Worm (Caenorhabditis elegans) whole organism, young adult: Measurements from ENCODE around the gene ZK1010.4.
A peak's percentile ranks its signal among the peaks of the same experiment; 100 is the strongest.

ENCODE experiments used
- B0035.1 ChIP-seq: sonication (generic microtip); optimal IDR thresholded peaks from 2 replicates; lab custom pipeline; 2016; ENCODE audit warnings: missing genetic modification characterization, mild to moderate bottlenecking, missing compliant biosample characterization, missing genotype, missing genetic modification reagents
- F10E7.11 ChIP-seq: sonication (generic microtip); optimal IDR thresholded peaks from 2 replicates; lab custom pipeline; 2017; ENCODE audit warnings: mild to moderate bottlenecking, missing genetic modification characterization, moderate library complexity, missing compliant biosample characterization
- F33H1.4 ChIP-seq: fragments of 200-800 bp; sonication (Bioruptor generic); IDR thresholded peaks from 2 replicates; pipeline ENCODE4 v1.3.6; 2022; ENCODE audit warnings: missing genetic modification reagents, missing genetic modification characterization, missing compliant biosample characterization
- F39B2.1 ChIP-seq: fragments of 200-800 bp; sonication (Bioruptor generic); IDR thresholded peaks from 2 replicates; pipeline ENCODE4 v1.3.6; 2022; ENCODE audit warnings: missing genetic modification reagents, missing genetic modification characterization, missing compliant biosample characterization
- F49E8.2 ChIP-seq: sonication (generic microtip); optimal IDR thresholded peaks from 3 replicates; lab custom pipeline; 2017; ENCODE audit warnings: missing genetic modification characterization, mild to moderate bottlenecking, missing compliant biosample characterization, antibody characterized with exemption, moderate library complexity; ENCODE audit not compliant: insufficient read depth
- Y53G8AR.9 ChIP-seq: fragments of 200-800 bp; sonication (Bioruptor generic); conservative IDR thresholded peaks from 2 replicates; pipeline ENCODE4 v1.3.6; 2022; ENCODE audit warnings: missing genetic modification reagents, missing genetic modification characterization, missing compliant biosample characterization
- Y56A3A.18 ChIP-seq: fragments of 200-800 bp; sonication (Bioruptor generic); IDR thresholded peaks from 2 replicates; pipeline ENCODE4 v1.3.6; 2022; ENCODE audit warnings: missing genetic modification reagents, missing genetic modification characterization, missing compliant biosample characterization
- Y79H2A.3 ChIP-seq: fragments of 200-800 bp; sonication (Bioruptor generic); conservative IDR thresholded peaks from 2 replicates; pipeline ENCODE4 v1.3.6; 2022; ENCODE audit warnings: missing genetic modification reagents, missing genetic modification characterization, missing compliant biosample characterization
- ama-1 ChIP-seq, 3 experiments: fragments of 150-350 bp in 1 of 3; sonication (generic microtip) in 2 of 3; optimal IDR thresholded peaks; 2 replicates each; lab custom pipeline; 2014 to 2018; ENCODE audit warnings: missing biosample characterization in 2 of 3, missing genetic modification characterization in 2 of 3, missing genetic modification reagents in 2 of 3
- athp-1 ChIP-seq: sonication (generic microtip); optimal IDR thresholded peaks from 2 replicates; lab custom pipeline; 2017; ENCODE audit warnings: mild to moderate bottlenecking, missing genetic modification characterization, missing compliant biosample characterization
- attf-5 ChIP-seq: fragments of 200-800 bp; sonication (Bioruptor generic); optimal IDR thresholded peaks from 2 replicates; lab custom pipeline; 2018; ENCODE audit warnings: mild to moderate bottlenecking, missing genetic modification characterization, missing compliant biosample characterization
- ccch-3 ChIP-seq: fragments of 200-800 bp; sonication (Bioruptor generic); optimal IDR thresholded peaks from 2 replicates; lab custom pipeline; 2018; ENCODE audit warnings: mild to moderate bottlenecking, missing genetic modification characterization, missing compliant biosample characterization
- ceh-40 ChIP-seq: fragments of 200-800 bp; sonication (Bioruptor generic); IDR thresholded peaks from 2 replicates; pipeline ENCODE4 v1.3.6; 2022; ENCODE audit warnings: missing genetic modification characterization, missing compliant biosample characterization
- chd-7 ChIP-seq: sonication (generic microtip); optimal IDR thresholded peaks from 2 replicates; lab custom pipeline; 2016; ENCODE audit warnings: mild to moderate bottlenecking, missing genetic modification characterization, moderate library complexity, missing compliant biosample characterization
- die-1 ChIP-seq: sonication (generic microtip); optimal IDR thresholded peaks from 2 replicates; lab custom pipeline; 2016; ENCODE audit warnings: missing genotype, mild to moderate bottlenecking, missing genetic modification characterization, missing compliant biosample characterization
- fkh-3 ChIP-seq: sonication (generic microtip); optimal IDR thresholded peaks from 2 replicates; lab custom pipeline; 2016; ENCODE audit warnings: mild to moderate bottlenecking, missing genetic modification characterization, missing compliant biosample characterization
- hlh-12 ChIP-seq: sonication (generic microtip); optimal IDR thresholded peaks from 2 replicates; lab custom pipeline; 2016; ENCODE audit warnings: missing genetic modification characterization, missing compliant biosample characterization
- hlh-26 ChIP-seq: fragments of 200-800 bp; sonication (Bioruptor generic); conservative IDR thresholded peaks from 2 replicates; pipeline ENCODE4 v1.3.6; 2022; ENCODE audit warnings: missing genetic modification reagents, missing genetic modification characterization, missing compliant biosample characterization
- hmg-1.2 ChIP-seq: fragments of 200-800 bp; sonication (Bioruptor generic); IDR thresholded peaks from 2 replicates; pipeline ENCODE4 v1.3.6; 2022; ENCODE audit warnings: missing genetic modification reagents, missing genetic modification characterization, missing compliant biosample characterization
- hrde-1 ChIP-seq: sonication (generic microtip); optimal IDR thresholded peaks from 2 replicates; lab custom pipeline; 2016; ENCODE audit warnings: missing genetic modification characterization, mild to moderate bottlenecking, missing compliant biosample characterization, moderate library complexity, missing genotype, missing genetic modification reagents, borderline replicate concordance
- let-526 ChIP-seq: fragments of 200-800 bp; sonication (Bioruptor generic); IDR thresholded peaks from 2 replicates; pipeline ENCODE4 v1.3.6; 2022; ENCODE audit warnings: missing genetic modification reagents, missing genetic modification characterization, missing compliant biosample characterization
- lin-26 ChIP-seq: fragments of 200-800 bp; sonication (Bioruptor generic); IDR thresholded peaks from 2 replicates; pipeline ENCODE4 v1.3.6; 2022; ENCODE audit warnings: missing genetic modification reagents, missing genetic modification characterization, missing compliant biosample characterization
- lin-35 ChIP-seq, 3 experiments: fragments of 150-350 bp in 2 of 3; sonication (generic microtip) in 1 of 3; optimal IDR thresholded peaks; 2 replicates each; lab custom pipeline; 2014 to 2018; ENCODE audit warnings: missing biosample characterization in 3 of 3, missing genetic modification characterization in 3 of 3, missing genetic modification reagents in 3 of 3
- lin-40 ChIP-seq: sonication (generic microtip); optimal IDR thresholded peaks from 2 replicates; lab custom pipeline; 2016; ENCODE audit warnings: missing genetic modification characterization, mild to moderate bottlenecking, missing compliant biosample characterization, missing genotype, missing genetic modification reagents
- lsl-1 ChIP-seq: fragments of 200-800 bp; sonication (Bioruptor generic); optimal IDR thresholded peaks from 2 replicates; lab custom pipeline; 2018; ENCODE audit warnings: mild to moderate bottlenecking, missing genetic modification characterization, moderate library complexity, missing compliant biosample characterization
- lsy-27 ChIP-seq: sonication (generic microtip); optimal IDR thresholded peaks from 2 replicates; lab custom pipeline; 2017; ENCODE audit warnings: missing genetic modification characterization, mild to moderate bottlenecking, missing compliant biosample characterization, antibody characterized with exemption, missing genotype, borderline replicate concordance; ENCODE audit not compliant: insufficient read depth
- madf-10 ChIP-seq: sonication (generic microtip); optimal IDR thresholded peaks from 2 replicates; lab custom pipeline; 2016; ENCODE audit warnings: mild to moderate bottlenecking, missing genetic modification characterization, missing compliant biosample characterization
- madf-3 ChIP-seq: fragments of 200-800 bp; sonication (Bioruptor generic); IDR thresholded peaks from 2 replicates; pipeline ENCODE4 v1.3.6; 2022; ENCODE audit warnings: missing genetic modification reagents, missing genetic modification characterization, missing compliant biosample characterization
- mcd-1 ChIP-seq: fragments of 200-800 bp; sonication (Bioruptor generic); IDR thresholded peaks from 2 replicates; pipeline ENCODE4 v1.3.6; 2022; ENCODE audit warnings: missing genetic modification reagents, missing genetic modification characterization, missing compliant biosample characterization
- mel-28 ChIP-seq: sonication (generic microtip); optimal IDR thresholded peaks from 2 replicates; lab custom pipeline; 2016; ENCODE audit warnings: borderline replicate concordance, mild to moderate bottlenecking, missing genetic modification characterization, missing compliant biosample characterization
- nfya-1 ChIP-seq: sonication (generic microtip); optimal IDR thresholded peaks from 2 replicates; lab custom pipeline; 2017; ENCODE audit warnings: antibody characterized with exemption, missing compliant biosample characterization, missing genetic modification characterization, borderline replicate concordance; ENCODE audit not compliant: insufficient read depth
- nhr-120 ChIP-seq: fragments of 200-800 bp; sonication (Bioruptor generic); IDR thresholded peaks from 2 replicates; pipeline ENCODE4 v1.3.6; 2022; ENCODE audit warnings: missing genetic modification characterization, missing compliant biosample characterization
- nhr-179 ChIP-seq: sonication (generic microtip); optimal IDR thresholded peaks from 2 replicates; lab custom pipeline; 2016; ENCODE audit warnings: mild to moderate bottlenecking, missing genetic modification characterization, missing compliant biosample characterization
- pbrm-1 ChIP-seq: fragments of 200-800 bp; sonication (Bioruptor generic); IDR thresholded peaks from 2 replicates; pipeline ENCODE4 v1.3.6; 2022; ENCODE audit warnings: missing genetic modification reagents, missing genetic modification characterization, missing compliant biosample characterization
- repo-1 ChIP-seq: sonication (generic microtip); optimal IDR thresholded peaks from 2 replicates; lab custom pipeline; 2017; ENCODE audit warnings: mild to moderate bottlenecking, missing genetic modification characterization, missing compliant biosample characterization
- rpc-1 ChIP-seq, 2 experiments: fragments of 150-350 bp in 1 of 2; sonication (generic microtip) in 1 of 2; optimal IDR thresholded peaks; 2 replicates each; lab custom pipeline; 2014 to 2018; ENCODE audit warnings: missing biosample characterization in 1 of 2, missing genetic modification characterization in 1 of 2, missing genetic modification reagents in 1 of 2, missing genotype in 1 of 2
- sdz-38 ChIP-seq: sonication (generic microtip); optimal IDR thresholded peaks from 2 replicates; lab custom pipeline; 2016; ENCODE audit warnings: missing genotype, missing genetic modification characterization, missing compliant biosample characterization
- snpc-4 ChIP-seq, 5 experiments: fragments of 150-350 bp in 1 of 5; sonication (generic microtip) in 4 of 5; optimal IDR thresholded peaks; 2 replicates each; lab custom pipeline; 2014 to 2018; ENCODE audit warnings: missing genetic modification characterization in 5 of 5, missing biosample characterization in 3 of 5, antibody characterized with exemption in 2 of 5, mild to moderate bottlenecking in 2 of 5, missing compliant biosample characterization in 2 of 5, missing genotype in 2 of 5, moderate library complexity in 2 of 5, missing genetic modification reagents in 1 of 5
- somi-1 ChIP-seq: fragments of 200-800 bp; sonication (Bioruptor generic); optimal IDR thresholded peaks from 2 replicates; lab custom pipeline; 2018; ENCODE audit warnings: mild to moderate bottlenecking, missing genetic modification characterization, missing compliant biosample characterization
- sptf-2 ChIP-seq: fragments of 200-800 bp; sonication (Bioruptor generic); optimal IDR thresholded peaks from 2 replicates; lab custom pipeline; 2018; ENCODE audit warnings: mild to moderate bottlenecking, missing genetic modification characterization, missing compliant biosample characterization
- xnd-1 ChIP-seq: sonication (generic microtip); optimal IDR thresholded peaks from 2 replicates; lab custom pipeline; 2016; ENCODE audit warnings: missing genotype, missing genetic modification reagents, missing genetic modification characterization, missing compliant biosample characterization
- zfh-2 ChIP-seq: fragments of 200-800 bp; sonication (Bioruptor generic); conservative IDR thresholded peaks from 2 replicates; pipeline ENCODE4 v1.3.6; 2022; ENCODE audit warnings: missing genetic modification reagents, missing genetic modification characterization, missing compliant biosample characterization
- ztf-18 ChIP-seq: sonication (generic microtip); optimal IDR thresholded peaks from 2 replicates; lab custom pipeline; 2016; ENCODE audit warnings: missing genotype, mild to moderate bottlenecking, missing genetic modification characterization, missing compliant biosample characterization
- ztf-22 ChIP-seq: fragments of 200-800 bp; sonication (Bioruptor generic); optimal IDR thresholded peaks from 2 replicates; lab custom pipeline; 2018; ENCODE audit warnings: mild to moderate bottlenecking, missing genetic modification characterization, moderate library complexity, missing compliant biosample characterization
- ztf-26 ChIP-seq: sonication (generic microtip); optimal IDR thresholded peaks from 2 replicates; lab custom pipeline; 2017; ENCODE audit warnings: missing genetic modification characterization, missing compliant biosample characterization

ZK1010.4 gene

ce11 chrIII:13015754-13016317 is 35.0 kb downstream of the ZK1010.4 start (continued):
- TF ChIP-seq Y53G8AR.9 (GFP tag; lab: Robert Waterston, UW) (0 out of 2 replicates have a peak, but pooled peaks have one; percentile 28), pbrm-1 (GFP tag; lab: Robert Waterston, UW) (peak; percentile 56; the same call in 1 of the 2 replicates), somi-1 (GFP tag; lab: Kevin White, UChicago) (peak; percentile 13), mel-28 (tag; lab: Kevin White, UChicago) (no peak), lin-26 (GFP tag; lab: Robert Waterston, UW) (peak; percentile 93), F33H1.4 (GFP tag; lab: Robert Waterston, UW) (peak; percentile 42; the same call in 1 of the 2 replicates), F49E8.2 (tag; lab: Kevin White, UChicago) (no peak), nhr-120 (no peak), snpc-4 (GFP tag; optimal IDR thresholded peaks at IDR 0.05; lab: Kevin White, UChicago) (peak; percentile 41), snpc-4 (tag; optimal IDR thresholded peaks at IDR 0.05; lab: Kevin White, UChicago) (peak in 2 of 4 experiments; percentile 32 to 48), Y79H2A.3 (GFP tag; lab: Robert Waterston, UW) (no peak), lsy-27 (tag; lab: Kevin White, UChicago) (peak; percentile 81), ccch-3 (GFP tag; lab: Kevin White, UChicago) (no peak), B0035.1 (no peak), mcd-1 (GFP tag; lab: Robert Waterston, UW) (peak; percentile 59), hlh-12 (tag; lab: Kevin White, UChicago) (no peak), zfh-2 (GFP tag; lab: Robert Waterston, UW) (no peak), rpc-1 (optimal IDR thresholded peaks at IDR 0.05; lab: Kevin White, UChicago) (peak; percentile 82), rpc-1 (tag; optimal IDR thresholded peaks at IDR 0.05; lab: Kevin White, UChicago) (peak; percentile 88), nhr-179 (tag; lab: Kevin White, UChicago) (no peak), lin-40 (tag; lab: Kevin White, UChicago) (peak; percentile 57), lin-35 (GFP tag; optimal IDR thresholded peaks at IDR 0.05; lab: Kevin White, UChicago) (peak in 1 of 3 experiments; percentile 44), ceh-40 (0 out of 2 replicates have a peak, but pooled peaks have one; percentile 42), chd-7 (peak; percentile 18), sptf-2 (GFP tag; lab: Kevin White, UChicago) (no peak), repo-1 (tag; lab: Kevin White, UChicago) (peak; percentile 66), Y56A3A.18 (GFP tag; lab: Robert Waterston, UW) (no peak), madf-10 (tag; lab: Kevin White, UChicago) (peak; percentile 44), athp-1 (tag; lab: Kevin White, UChicago) (peak; percentile 37), madf-3 (GFP tag; lab: Robert Waterston, UW) (no peak), lsl-1 (GFP tag; lab: Kevin White, UChicago) (peak; percentile 23), hlh-26 (GFP tag; lab: Robert Waterston, UW) (no peak), xnd-1 (no peak), attf-5 (GFP tag; lab: Kevin White, UChicago) (peak; percentile 25), ztf-26 (tag; lab: Kevin White, UChicago) (peak; percentile 50), fkh-3 (tag; lab: Kevin White, UChicago) (no peak), F10E7.11 (tag; lab: Kevin White, UChicago) (peak; percentile 46), F39B2.1 (no peak), ztf-18 (peak; percentile 60), hrde-1 (tag; lab: Kevin White, UChicago) (no peak), ztf-22 (no peak), hmg-1.2 (peak; percentile 62), ama-1 (optimal IDR thresholded peaks at IDR 0.05; lab: Kevin White, UChicago) (no peak), ama-1 (GFP tag; optimal IDR thresholded peaks at IDR 0.05; lab: Kevin White, UChicago) (peak; percentile 4 to 76), nfya-1 (tag; lab: Kevin White, UChicago) (no peak), die-1 (tag; lab: Kevin White, UChicago) (peak; percentile 63), let-526 (0 out of 2 replicates have a peak, but pooled peaks have one; percentile 13), sdz-38 (tag; lab: Kevin White, UChicago) (no peak)
